Fruit fly (Drosophila melanogaster) whole organism, embryonic: ENCODE results near the gene sage.
A peak's percentile ranks its signal among the peaks of the same experiment; 100 is the strongest.

ENCODE experiments used
- Adf1 ChIP-seq: fragments of 200-800 bp; sonication (Bioruptor generic); IDR thresholded peaks from 2 replicates; pipeline ENCODE4 v1.3.6; 2022; ENCODE audit warnings: missing biosample characterization, missing genetic modification characterization
- Blimp-1 ChIP-seq: fragments of 200-800 bp; sonication (Bioruptor generic); optimal IDR thresholded peaks from 3 replicates; lab custom pipeline; 2018; ENCODE audit warnings: missing biosample characterization, missing genetic modification characterization, mild to moderate bottlenecking, moderate library complexity, missing genetic modification reagents
- CG11696 ChIP-seq: fragments of 200-800 bp; sonication (Bioruptor generic); IDR thresholded peaks from 2 replicates; pipeline ENCODE4 v1.3.6; 2022; ENCODE audit warnings: missing biosample characterization, missing genetic modification characterization
- CG12071 ChIP-seq: fragments of 200-800 bp; sonication (Bioruptor generic); optimal IDR thresholded peaks from 3 replicates; lab custom pipeline; 2018; ENCODE audit warnings: missing biosample characterization, mild to moderate bottlenecking, missing genetic modification characterization
- CG13287 ChIP-seq: fragments of 200-800 bp; sonication (Bioruptor generic); IDR thresholded peaks from 2 replicates; pipeline ENCODE4 v1.3.6; 2022; ENCODE audit warnings: missing biosample characterization, missing genetic modification characterization; ENCODE audit not compliant: partially characterized antibody
- CG13775 ChIP-seq: fragments of 200-800 bp; sonication (Bioruptor generic); optimal IDR thresholded peaks from 3 replicates; lab custom pipeline; 2017; ENCODE audit warnings: missing biosample characterization, mild to moderate bottlenecking, missing genetic modification characterization
- CG14965 ChIP-seq: fragments of 200-800 bp; sonication (Bioruptor generic); optimal IDR thresholded peaks from 2 replicates; lab custom pipeline; 2016; ENCODE audit warnings: missing biosample characterization, missing genetic modification characterization, borderline replicate concordance
- CG17361 ChIP-seq: fragments of 200-800 bp; sonication (Bioruptor generic); IDR thresholded peaks from 3 replicates; pipeline ENCODE4 v1.3.6; 2022; ENCODE audit warnings: missing biosample characterization, missing genetic modification characterization
- CG18619 ChIP-seq: fragments of 200-800 bp; sonication (Bioruptor generic); optimal IDR thresholded peaks from 3 replicates; lab custom pipeline; 2017; ENCODE audit warnings: missing biosample characterization, mild to moderate bottlenecking, missing genetic modification characterization
- CG2875 ChIP-seq: fragments of 200-800 bp; sonication (Bioruptor generic); optimal IDR thresholded peaks from 2 replicates; lab custom pipeline; 2017; ENCODE audit warnings: missing biosample characterization, mild to moderate bottlenecking, missing genetic modification characterization, missing genetic modification reagents
- CG31224 ChIP-seq: fragments of 200-800 bp; sonication (Bioruptor generic); IDR thresholded peaks from 2 replicates; pipeline ENCODE4 v1.3.6; 2022; ENCODE audit warnings: missing biosample characterization, missing genetic modification characterization
- CG33557 ChIP-seq: fragments of 200-800 bp; sonication (Bioruptor generic); optimal IDR thresholded peaks from 2 replicates; lab custom pipeline; 2019; ENCODE audit warnings: missing biosample characterization, mild to moderate bottlenecking, missing genetic modification characterization, moderate library complexity
- CG4328 ChIP-seq: fragments of 200-800 bp; sonication (Bioruptor generic); optimal IDR thresholded peaks from 3 replicates; lab custom pipeline; 2017; ENCODE audit warnings: missing biosample characterization, missing genetic modification reagents, missing genetic modification characterization
- CG7786 ChIP-seq: fragments of 200-800 bp; sonication (Bioruptor generic); optimal IDR thresholded peaks from 2 replicates; lab custom pipeline; 2016; ENCODE audit warnings: missing biosample characterization, missing genetic modification characterization
- CG8359 ChIP-seq: fragments of 200-800 bp; sonication (Bioruptor generic); optimal IDR thresholded peaks from 2 replicates; lab custom pipeline; 2017; ENCODE audit warnings: missing biosample characterization, mild to moderate bottlenecking, missing genetic modification characterization, borderline replicate concordance
- CG8478 ChIP-seq: fragments of >200 bp; optimal IDR thresholded peaks from 2 replicates; lab custom pipeline; 2018
- CG8944 ChIP-seq: fragments of 200-800 bp; sonication (Bioruptor generic); optimal IDR thresholded peaks from 3 replicates; lab custom pipeline; 2016; ENCODE audit warnings: missing biosample characterization, missing genetic modification characterization
- CG9437 ChIP-seq: fragments of 200-800 bp; sonication (Bioruptor generic); optimal IDR thresholded peaks from 2 replicates; lab custom pipeline; 2018; ENCODE audit warnings: missing biosample characterization, mild to moderate bottlenecking, missing genetic modification characterization
- Dip2 ChIP-seq: fragments of 200-800 bp; sonication (Bioruptor generic); IDR thresholded peaks from 2 replicates; pipeline ENCODE4 v1.3.6; 2022; ENCODE audit warnings: missing biosample characterization, missing genetic modification characterization
- Dll ChIP-seq: fragments of 200-800 bp; sonication (Bioruptor generic); IDR thresholded peaks from 4 replicates; pipeline ENCODE4 v1.3.6; 2022; ENCODE audit warnings: missing biosample characterization, missing genetic modification characterization; ENCODE audit not compliant: partially characterized antibody
- H2.0 ChIP-seq: fragments of 200-800 bp; sonication (Bioruptor generic); IDR thresholded peaks from 2 replicates; pipeline ENCODE4 v1.3.6; 2022; ENCODE audit warnings: missing biosample characterization, missing genetic modification characterization
- HLH54F ChIP-seq: fragments of 200-800 bp; sonication (Bioruptor generic); optimal IDR thresholded peaks from 3 replicates; lab custom pipeline; 2016; ENCODE audit warnings: missing biosample characterization, missing genetic modification characterization
- Hmx ChIP-seq: fragments of 200-800 bp; sonication (Bioruptor generic); optimal IDR thresholded peaks from 2 replicates; lab custom pipeline; 2016; ENCODE audit warnings: missing biosample characterization, missing genetic modification characterization
- Hr39 ChIP-seq: fragments of >200 bp; optimal IDR thresholded peaks from 2 replicates; lab custom pipeline; 2017
- MTF-1 ChIP-seq: fragments of 200-800 bp; sonication (Bioruptor generic); optimal IDR thresholded peaks from 2 replicates; lab custom pipeline; 2018; ENCODE audit warnings: missing biosample characterization, mild to moderate bottlenecking, missing genetic modification characterization, borderline replicate concordance
- Mad ChIP-seq: fragments of 200-800 bp; sonication (Bioruptor generic); optimal IDR thresholded peaks from 2 replicates; lab custom pipeline; 2016; ENCODE audit warnings: missing biosample characterization, missing genetic modification characterization
- Mrtf ChIP-seq: fragments of 200-800 bp; sonication (Bioruptor generic); IDR thresholded peaks from 3 replicates; pipeline ENCODE4 v1.3.6; 2022; ENCODE audit warnings: missing biosample characterization, missing genetic modification characterization
- Myb ChIP-seq: fragments of 200-800 bp; sonication (Bioruptor generic); optimal IDR thresholded peaks from 2 replicates; lab custom pipeline; 2016; ENCODE audit warnings: missing biosample characterization, missing genetic modification characterization
- NK7.1 ChIP-seq: fragments of 200-800 bp; sonication (Bioruptor generic); optimal IDR thresholded peaks from 3 replicates; lab custom pipeline; 2016; ENCODE audit warnings: missing biosample characterization, missing genetic modification characterization
- Nf-YB ChIP-seq: fragments of 200-800 bp; sonication (Bioruptor generic); optimal IDR thresholded peaks from 3 replicates; lab custom pipeline; 2019; ENCODE audit warnings: missing biosample characterization, mild to moderate bottlenecking, missing genetic modification characterization, moderate library complexity
- Oaz ChIP-seq: fragments of 200-800 bp; sonication (Bioruptor generic); IDR thresholded peaks from 2 replicates; pipeline ENCODE4 v1.3.6; 2022; ENCODE audit warnings: missing biosample characterization, missing genetic modification characterization
- Sox102F ChIP-seq: fragments of 200-800 bp; sonication (Bioruptor generic); optimal IDR thresholded peaks from 2 replicates; lab custom pipeline; 2018; ENCODE audit warnings: missing biosample characterization, mild to moderate bottlenecking, missing genetic modification characterization, moderate library complexity
- Trl ChIP-seq, 3 experiments: fragments of >200 bp in 2 of 3; fragments of 200-800 bp in 1 of 3; sonication (Bioruptor generic) in 1 of 3; optimal IDR thresholded peaks; 2 replicates in 1 of 3; 3 replicates in 2 of 3; lab custom pipeline; 2016 to 2017; ENCODE audit warnings: missing biosample characterization in 1 of 3, missing genetic modification characterization in 1 of 3
- abd-A ChIP-seq: fragments of 200-800 bp; sonication (Bioruptor generic); optimal IDR thresholded peaks from 3 replicates; lab custom pipeline; 2019; ENCODE audit warnings: missing biosample characterization, mild to moderate bottlenecking, missing genetic modification characterization, moderate library complexity
- cato ChIP-seq: fragments of 200-800 bp; sonication (Bioruptor generic); optimal IDR thresholded peaks from 2 replicates; lab custom pipeline; 2016; ENCODE audit warnings: missing biosample characterization, missing genetic modification characterization, borderline replicate concordance
- caup ChIP-seq: fragments of 200-800 bp; sonication (Bioruptor generic); optimal IDR thresholded peaks from 3 replicates; lab custom pipeline; 2017; ENCODE audit warnings: missing biosample characterization, mild to moderate bottlenecking, missing genetic modification characterization, moderate library complexity; ENCODE audit not compliant: severe bottlenecking
- dimm ChIP-seq: fragments of 200-800 bp; sonication (Bioruptor generic); IDR thresholded peaks from 2 replicates; pipeline ENCODE4 v1.3.6; 2022; ENCODE audit warnings: missing biosample characterization, missing genetic modification characterization
- eve ChIP-seq, 2 experiments: fragments of >200 bp; optimal IDR thresholded peaks; 2 replicates each; lab custom pipeline; 2017; ENCODE audit warnings: missing biosample characterization in 2 of 2, missing genetic modification characterization in 2 of 2
- fd64A ChIP-seq: fragments of 200-800 bp; sonication (Bioruptor generic); optimal IDR thresholded peaks from 3 replicates; lab custom pipeline; 2018; ENCODE audit warnings: missing biosample characterization, mild to moderate bottlenecking, missing genetic modification characterization
- lbe ChIP-seq: fragments of 200-800 bp; sonication (Bioruptor generic); optimal IDR thresholded peaks from 2 replicates; lab custom pipeline; 2016; ENCODE audit warnings: missing biosample characterization, mild to moderate bottlenecking, missing genetic modification characterization
- mirr ChIP-seq: fragments of 200-800 bp; sonication (Bioruptor generic); optimal IDR thresholded peaks from 3 replicates; lab custom pipeline; 2018; ENCODE audit warnings: missing biosample characterization, mild to moderate bottlenecking, missing genetic modification characterization
- mld ChIP-seq: fragments of 200-800 bp; sonication (Bioruptor generic); IDR thresholded peaks from 3 replicates; pipeline ENCODE4 v1.3.6; 2022; ENCODE audit warnings: missing biosample characterization, missing genetic modification characterization; ENCODE audit not compliant: partially characterized antibody
- org-1 ChIP-seq: fragments of 200-800 bp; sonication (Bioruptor generic); optimal IDR thresholded peaks from 2 replicates; lab custom pipeline; 2017; ENCODE audit warnings: missing biosample characterization, missing genetic modification characterization
- shn ChIP-seq: fragments of 200-800 bp; sonication (Bioruptor generic); optimal IDR thresholded peaks from 3 replicates; lab custom pipeline; 2016; ENCODE audit warnings: missing biosample characterization, missing genetic modification characterization
- stc ChIP-seq: fragments of 200-800 bp; sonication (Bioruptor generic); IDR thresholded peaks from 2 replicates; pipeline ENCODE4 v1.3.6; 2022; ENCODE audit warnings: missing biosample characterization, missing genetic modification characterization
- sug ChIP-seq: fragments of 200-800 bp; optimal IDR thresholded peaks from 2 replicates; lab custom pipeline; 2019; ENCODE audit warnings: missing biosample characterization, mild to moderate bottlenecking, missing genetic modification characterization, moderate library complexity
- trem ChIP-seq: fragments of 200-800 bp; optimal IDR thresholded peaks from 3 replicates; lab custom pipeline; 2019; ENCODE audit warnings: missing biosample characterization, mild to moderate bottlenecking, missing genetic modification characterization, moderate library complexity
- twi ChIP-seq: fragments of 200-800 bp; optimal IDR thresholded peaks from 2 replicates; lab custom pipeline; 2019; ENCODE audit warnings: missing biosample characterization, mild to moderate bottlenecking, missing genetic modification characterization, moderate library complexity
- zen ChIP-seq: fragments of 200-800 bp; sonication (Bioruptor generic); optimal IDR thresholded peaks from 3 replicates; lab custom pipeline; 2018; ENCODE audit warnings: missing biosample characterization, mild to moderate bottlenecking, missing genetic modification characterization, moderate library complexity

Gene sage

DNA sequence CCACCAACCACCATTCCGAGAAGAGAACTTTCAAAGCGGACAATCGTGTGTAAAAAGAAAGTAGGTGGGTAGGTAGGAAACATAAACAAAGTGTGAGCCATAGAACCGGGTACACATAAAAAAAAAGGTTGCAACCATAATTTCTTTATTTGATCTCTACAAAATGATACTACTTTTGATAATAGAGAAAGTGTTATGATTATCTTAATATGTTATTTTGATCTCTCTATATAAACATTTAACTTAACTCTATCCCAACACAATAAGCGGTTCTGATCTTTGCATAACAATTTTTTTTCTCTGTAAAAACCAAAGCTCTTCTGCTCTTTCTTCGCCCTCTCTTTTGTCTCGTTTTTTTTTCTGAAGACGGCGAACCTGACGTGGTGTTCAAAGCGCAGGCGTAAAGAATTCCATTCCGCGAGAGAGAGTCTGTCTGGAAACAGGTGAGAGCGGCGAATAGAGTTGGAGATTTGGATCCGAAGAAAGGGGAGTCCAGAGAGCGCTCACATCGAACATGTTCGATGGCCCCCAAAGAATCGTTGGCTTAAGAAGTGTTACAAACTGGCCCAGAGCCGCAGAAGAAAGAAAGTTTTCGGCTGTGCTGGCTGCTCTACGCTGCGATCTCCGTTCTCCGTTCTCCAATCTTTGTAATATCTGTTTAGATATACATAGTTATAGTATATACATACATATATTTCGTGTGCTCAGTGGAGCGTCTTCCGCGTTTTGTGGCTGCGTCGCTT, 16.9 kb downstream of the sage start (continued):
- peak; percentile 50 for TF ChIP-seq Nf-YB (GFP tag; lab: Kevin White, UChicago)
- TF ChIP-seq lbe (GFP tag; lab: Kevin White, UChicago): peak; percentile 69
- no peak for TF ChIP-seq cato (GFP tag; lab: Kevin White, UChicago)
- TF ChIP-seq zen: peak; percentile 49
- no peak for TF ChIP-seq Mrtf (GFP tag; lab: Robert Waterston, UW)
- no peak for TF ChIP-seq abd-A (tag; lab: Kevin White, UChicago)
- TF ChIP-seq CG14965 (GFP tag; lab: Kevin White, UChicago): no peak
- TF ChIP-seq caup (GFP tag; lab: Kevin White, UChicago): no peak
- TF ChIP-seq mirr: no peak
- TF ChIP-seq shn (GFP tag; lab: Kevin White, UChicago): peak; percentile 2
- TF ChIP-seq dimm: no peak
- peak; percentile 50 for TF ChIP-seq CG9437
- TF ChIP-seq org-1: peak; percentile 40
- peak; percentile 80 for TF ChIP-seq trem (tag; lab: Kevin White, UChicago)
- no peak for TF ChIP-seq Oaz
- TF ChIP-seq stc (GFP tag; lab: Robert Waterston, UW): peak; percentile 71; the same call in 1 of the 2 replicates
- peak; percentile 48 for TF ChIP-seq CG4328 (GFP tag; lab: Kevin White, UChicago)
- peak; percentile 65 for TF ChIP-seq CG8359 (GFP tag; lab: Kevin White, UChicago)
- peak; percentile 21 for TF ChIP-seq CG18619 (GFP tag; lab: Kevin White, UChicago)
- no peak for TF ChIP-seq CG12071 (GFP tag; lab: Kevin White, UChicago)
- no peak for TF ChIP-seq CG8478 (lab: Kevin White, UChicago)
- TF ChIP-seq CG13775 (GFP tag; lab: Kevin White, UChicago): peak; percentile 42
- no peak for TF ChIP-seq CG11696 (GFP tag; lab: Robert Waterston, UW)
- no peak for TF ChIP-seq Mad (GFP tag; lab: Kevin White, UChicago)
- TF ChIP-seq CG13287 (GFP tag; lab: Robert Waterston, UW): no peak
- peak; percentile 72 for TF ChIP-seq CG2875 (GFP tag; lab: Kevin White, UChicago)
- TF ChIP-seq H2.0: no peak
- TF ChIP-seq CG8944: peak; percentile 5
- peak; percentile 74 for TF ChIP-seq Sox102F (GFP tag; lab: Kevin White, UChicago)
- no peak for TF ChIP-seq eve (GFP tag; optimal IDR thresholded peaks at IDR 0.05; lab: Kevin White, UChicago)
- no peak for TF ChIP-seq Dip2 (GFP tag; lab: Robert Waterston, UW)
- peak; percentile 13; the same call in 1 of the 2 replicates for TF ChIP-seq CG31224 (GFP tag; lab: Robert Waterston, UW)
- no peak for TF ChIP-seq HLH54F (GFP tag; lab: Kevin White, UChicago)
- no peak for TF ChIP-seq Dll (GFP tag; lab: Robert Waterston, UW)
- TF ChIP-seq Hmx: peak; percentile 48
- peak; percentile 22 to 64 for TF ChIP-seq Trl (optimal IDR thresholded peaks at IDR 0.05; lab: Kevin White, UChicago)
- peak; percentile 43 for TF ChIP-seq Trl (GFP tag; optimal IDR thresholded peaks at IDR 0.05; lab: Kevin White, UChicago)
- no peak for TF ChIP-seq sug (tag; lab: Kevin White, UChicago)
- no peak for TF ChIP-seq Hr39 (lab: Kevin White, UChicago)
- no peak for TF ChIP-seq mld (GFP tag; lab: Robert Waterston, UW)
- TF ChIP-seq Blimp-1 (GFP tag; lab: Kevin White, UChicago): peak; percentile 84
- peak; percentile 5 for TF ChIP-seq CG7786 (GFP tag; lab: Kevin White, UChicago)
- TF ChIP-seq CG17361: peak; percentile 76; the same call in 2 of the 3 replicates
- peak; percentile 80 for TF ChIP-seq CG33557 (GFP tag; lab: Kevin White, UChicago)
- TF ChIP-seq fd64A (GFP tag; lab: Kevin White, UChicago): peak; percentile 27
- peak; percentile 15 for TF ChIP-seq Myb (GFP tag; lab: Kevin White, UChicago)
- TF ChIP-seq MTF-1 (GFP tag; lab: Kevin White, UChicago): peak; percentile 14
- peak; percentile 21 for TF ChIP-seq twi
- TF ChIP-seq NK7.1 (GFP tag; lab: Kevin White, UChicago): no peak
- no peak for TF ChIP-seq Adf1 (GFP tag; lab: Robert Waterston, UW)
